Worm (Caenorhabditis elegans) whole organism, L2 larva: ENCODE results near the gene pudl-1.
A peak's percentile ranks its signal among the peaks of the same experiment; 100 is the strongest.

Source experiments
- C34F6.9 ChIP-seq: fragments of 150-350 bp; optimal IDR thresholded peaks from 2 replicates; lab custom pipeline; 2014; ENCODE audit warnings: missing biosample characterization, missing genetic modification characterization
- F13H6.1 ChIP-seq: sonication (generic microtip); optimal IDR thresholded peaks from 2 replicates; lab custom pipeline; 2016; ENCODE audit warnings: missing genetic modification characterization, missing compliant biosample characterization
- R02D3.7 ChIP-seq: fragments of 150-350 bp; optimal IDR thresholded peaks from 2 replicates; lab custom pipeline; 2014; ENCODE audit warnings: missing biosample characterization, missing genetic modification characterization
- Y55F3AM.14 ChIP-seq: fragments of 200-800 bp; sonication (Bioruptor generic); optimal IDR thresholded peaks from 2 replicates; lab custom pipeline; 2018; ENCODE audit warnings: mild to moderate bottlenecking, missing genetic modification characterization, missing compliant biosample characterization
- ZK546.5 ChIP-seq: sonication (generic microtip); optimal IDR thresholded peaks from 2 replicates; lab custom pipeline; 2017; ENCODE audit warnings: missing biosample characterization, missing genetic modification characterization
- alr-1 ChIP-seq: fragments of 150-350 bp; optimal IDR thresholded peaks from 2 replicates; lab custom pipeline; 2014; ENCODE audit warnings: missing biosample characterization, missing genetic modification characterization
- aly-2 ChIP-seq: fragments of 150-350 bp; optimal IDR thresholded peaks from 2 replicates; lab custom pipeline; 2014; ENCODE audit warnings: missing biosample characterization, missing genetic modification characterization
- ama-1 ChIP-seq: fragments of 150-350 bp; optimal IDR thresholded peaks from 2 replicates; lab custom pipeline; 2018; ENCODE audit warnings: inconsistent platforms
- blmp-1 ChIP-seq: sonication (generic microtip); optimal IDR thresholded peaks from 2 replicates; lab custom pipeline; 2017; ENCODE audit warnings: missing genetic modification characterization, mild to moderate bottlenecking, missing compliant biosample characterization, antibody characterized with exemption, moderate library complexity; ENCODE audit not compliant: insufficient read depth
- ceh-16 ChIP-seq: fragments of 150-350 bp; optimal IDR thresholded peaks from 2 replicates; lab custom pipeline; 2014; ENCODE audit warnings: missing biosample characterization, missing genetic modification characterization
- ceh-82 ChIP-seq: fragments of 150-350 bp; optimal IDR thresholded peaks from 2 replicates; lab custom pipeline; 2014; ENCODE audit warnings: missing biosample characterization, missing genetic modification characterization
- crh-2 ChIP-seq: sonication (generic microtip); optimal IDR thresholded peaks from 2 replicates; lab custom pipeline; 2017; ENCODE audit warnings: missing biosample characterization, missing genetic modification characterization
- dmd-4 ChIP-seq: sonication (generic microtip); optimal IDR thresholded peaks from 2 replicates; lab custom pipeline; 2017; ENCODE audit warnings: missing biosample characterization, missing genetic modification characterization
- egl-27 ChIP-seq: sonication (generic microtip); optimal IDR thresholded peaks from 3 replicates; lab custom pipeline; 2017; ENCODE audit warnings: missing biosample characterization, missing genetic modification reagents, missing genetic modification characterization
- elt-1 ChIP-seq: fragments of 150-350 bp; optimal IDR thresholded peaks from 2 replicates; lab custom pipeline; 2014; ENCODE audit warnings: missing biosample characterization, missing genetic modification characterization
- elt-3 ChIP-seq: sonication (generic microtip); optimal IDR thresholded peaks from 2 replicates; lab custom pipeline; 2017; ENCODE audit warnings: missing biosample characterization, missing genetic modification characterization
- fos-1 ChIP-seq: fragments of 150-350 bp; optimal IDR thresholded peaks from 2 replicates; lab custom pipeline; 2014; ENCODE audit warnings: missing biosample characterization, missing genetic modification characterization
- gmeb-1 ChIP-seq: fragments of 150-350 bp; optimal IDR thresholded peaks from 2 replicates; lab custom pipeline; 2014; ENCODE audit warnings: missing biosample characterization, missing genetic modification characterization
- lin-11 ChIP-seq: fragments of 150-350 bp; sonication (generic microtip); optimal IDR thresholded peaks from 2 replicates; lab custom pipeline; 2014; ENCODE audit warnings: missing biosample characterization, missing genetic modification characterization, inconsistent platforms, mixed read lengths
- lin-13 ChIP-seq: fragments of 150-350 bp; optimal IDR thresholded peaks from 2 replicates; lab custom pipeline; 2014; ENCODE audit warnings: missing biosample characterization, missing genetic modification reagents, missing genetic modification characterization
- lin-39 ChIP-seq: fragments of 150-350 bp; optimal IDR thresholded peaks from 2 replicates; lab custom pipeline; 2014; ENCODE audit warnings: missing biosample characterization, missing genetic modification reagents, missing genetic modification characterization
- lsy-2 ChIP-seq, 2 experiments: fragments of 150-350 bp in 1 of 2; sonication (generic microtip) in 1 of 2; optimal IDR thresholded peaks; 2 replicates each; lab custom pipeline; 2014 to 2017; ENCODE audit warnings: missing biosample characterization in 2 of 2, missing genetic modification characterization in 2 of 2
- mab-5 ChIP-seq: fragments of 150-350 bp; optimal IDR thresholded peaks from 2 replicates; lab custom pipeline; 2014; ENCODE audit warnings: missing biosample characterization, missing genetic modification characterization
- mbf-1 ChIP-seq: sonication (generic microtip); optimal IDR thresholded peaks from 2 replicates; lab custom pipeline; 2017; ENCODE audit warnings: missing biosample characterization, missing genetic modification characterization
- mdl-1 ChIP-seq, 2 experiments: fragments of 150-350 bp in 1 of 2; sonication (generic microtip) in 1 of 2; optimal IDR thresholded peaks; 2 replicates each; lab custom pipeline; 2017; ENCODE audit warnings: missing biosample characterization in 2 of 2, missing genetic modification characterization in 2 of 2
- nhr-10 ChIP-seq: sonication (generic microtip); optimal IDR thresholded peaks from 2 replicates; lab custom pipeline; 2017; ENCODE audit warnings: missing biosample characterization, missing genetic modification characterization
- nhr-11 ChIP-seq: fragments of 150-350 bp; optimal IDR thresholded peaks from 2 replicates; lab custom pipeline; 2014; ENCODE audit warnings: missing biosample characterization, missing genetic modification characterization
- nhr-12 ChIP-seq: fragments of 150-350 bp; optimal IDR thresholded peaks from 2 replicates; lab custom pipeline; 2014; ENCODE audit warnings: missing biosample characterization, missing genetic modification characterization
- nhr-129 ChIP-seq: fragments of 150-350 bp; optimal IDR thresholded peaks from 2 replicates; lab custom pipeline; 2014; ENCODE audit warnings: missing biosample characterization, missing genetic modification characterization
- nhr-21 ChIP-seq: fragments of 150-350 bp; optimal IDR thresholded peaks from 2 replicates; lab custom pipeline; 2014; ENCODE audit warnings: missing biosample characterization, missing genetic modification characterization
- nhr-23 ChIP-seq: fragments of 150-350 bp; optimal IDR thresholded peaks from 2 replicates; lab custom pipeline; 2014; ENCODE audit warnings: missing biosample characterization, missing genetic modification reagents, missing genetic modification characterization
- nhr-237 ChIP-seq: fragments of 150-350 bp; optimal IDR thresholded peaks from 2 replicates; lab custom pipeline; 2014; ENCODE audit warnings: missing biosample characterization, missing genetic modification characterization
- nhr-25 ChIP-seq: fragments of 150-350 bp; sonication (generic microtip); optimal IDR thresholded peaks from 3 replicates; lab custom pipeline; 2014; ENCODE audit warnings: missing biosample characterization, missing genetic modification characterization
- nhr-6 ChIP-seq: fragments of 150-350 bp; optimal IDR thresholded peaks from 2 replicates; lab custom pipeline; 2014; ENCODE audit warnings: missing biosample characterization, missing genetic modification characterization
- nhr-77 ChIP-seq: fragments of 150-350 bp; optimal IDR thresholded peaks from 2 replicates; lab custom pipeline; 2014; ENCODE audit warnings: missing biosample characterization, missing genetic modification characterization
- peb-1 ChIP-seq: fragments of 150-350 bp; optimal IDR thresholded peaks from 2 replicates; lab custom pipeline; 2014; ENCODE audit warnings: missing biosample characterization, missing genetic modification characterization
- sem-4 ChIP-seq: fragments of 150-350 bp; optimal IDR thresholded peaks from 2 replicates; lab custom pipeline; 2014; ENCODE audit warnings: missing biosample characterization, missing genetic modification reagents, missing genetic modification characterization
- skn-1 ChIP-seq: sonication (generic microtip); optimal IDR thresholded peaks from 2 replicates; lab custom pipeline; 2017; ENCODE audit warnings: missing biosample characterization, missing genetic modification characterization
- sma-3 ChIP-seq: sonication (generic microtip); optimal IDR thresholded peaks from 2 replicates; lab custom pipeline; 2016; ENCODE audit warnings: missing genetic modification reagents, missing genetic modification characterization, missing compliant biosample characterization
- sma-9 ChIP-seq, 2 experiments: fragments of 150-350 bp in 1 of 2; sonication (generic microtip) in 1 of 2; optimal IDR thresholded peaks; 2 replicates each; lab custom pipeline; 2014 to 2016; ENCODE audit warnings: missing genetic modification characterization in 2 of 2, mild to moderate bottlenecking in 1 of 2, missing biosample characterization in 1 of 2, missing compliant biosample characterization in 1 of 2, missing genetic modification reagents in 1 of 2, moderate library complexity in 1 of 2
- snpc-4 ChIP-seq: fragments of 150-350 bp; optimal IDR thresholded peaks from 2 replicates; lab custom pipeline; 2014; ENCODE audit warnings: missing biosample characterization, missing genetic modification characterization
- unc-39 ChIP-seq: fragments of 150-350 bp; optimal IDR thresholded peaks from 2 replicates; lab custom pipeline; 2014; ENCODE audit warnings: missing biosample characterization, missing genetic modification characterization
- unc-55 ChIP-seq: fragments of 150-350 bp; sonication (generic microtip); optimal IDR thresholded peaks from 3 replicates; lab custom pipeline; 2014; ENCODE audit warnings: missing biosample characterization, missing genetic modification reagents, missing genetic modification characterization
- unc-62 ChIP-seq: fragments of 150-350 bp; optimal IDR thresholded peaks from 2 replicates; lab custom pipeline; 2014; ENCODE audit warnings: missing biosample characterization, missing genetic modification reagents, missing genetic modification characterization
- zag-1 ChIP-seq: fragments of 150-350 bp; optimal IDR thresholded peaks from 2 replicates; lab custom pipeline; 2014; ENCODE audit warnings: missing biosample characterization, missing genetic modification characterization
- ztf-1 ChIP-seq: fragments of 200-800 bp; sonication (Bioruptor generic); conservative IDR thresholded peaks from 2 replicates; pipeline ENCODE4 v1.3.6; 2022; ENCODE audit warnings: missing genetic modification characterization, missing compliant biosample characterization
- ztf-11 ChIP-seq: sonication (generic microtip); optimal IDR thresholded peaks from 2 replicates; lab custom pipeline; 2017; ENCODE audit warnings: missing biosample characterization, missing genetic modification characterization
- ztf-4 ChIP-seq: fragments of 150-350 bp; optimal IDR thresholded peaks from 2 replicates; lab custom pipeline; 2014; ENCODE audit warnings: missing biosample characterization, missing genetic modification characterization

The pudl-1 gene

ce11 chrIV:2832587-2832986 is at the start of gene pudl-1, which contains the start of gene Y54G2A.48:
Gene pudl-1 (plus strand): TSS chrIV:2832906.
Gene Y54G2A.48 (minus strand): TSS chrIV:2832687.
- no peak for TF ChIP-seq nhr-23 (tag; lab: Kevin White, UChicago)

DNA sequence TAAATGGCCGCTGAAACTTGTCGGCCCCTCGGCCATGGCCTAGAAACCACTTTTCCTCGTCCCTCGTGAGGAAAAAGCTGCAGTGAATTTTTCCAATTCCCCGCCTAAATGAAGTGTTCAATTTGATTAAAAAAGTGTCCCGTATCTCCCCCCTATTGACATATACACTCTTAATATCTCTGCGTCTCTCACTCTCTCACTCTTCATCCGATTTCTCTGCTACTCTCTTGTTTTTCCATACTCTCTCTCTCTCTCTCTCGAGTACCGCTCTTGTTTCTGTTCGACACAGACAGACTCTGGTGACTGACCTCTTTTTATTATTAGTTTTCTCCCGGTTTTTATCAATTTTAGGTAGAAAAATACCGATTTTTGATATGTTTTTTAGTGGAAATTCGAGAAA is 47.6 kb upstream of the pudl-1 start:
- TF ChIP-seq lsy-2 (tag; optimal IDR thresholded peaks at IDR 0.05; lab: Kevin White, UChicago) (peak; percentile 26 to 51), Y55F3AM.14 (GFP tag; lab: Kevin White, UChicago) (no peak), zag-1 (tag; lab: Kevin White, UChicago) (no peak), nhr-12 (tag; lab: Kevin White, UChicago) (no peak), ztf-11 (no peak), dmd-4 (tag; lab: Kevin White, UChicago) (no peak), unc-55 (GFP tag; lab: Kevin White, UChicago) (peak; percentile 44), ceh-16 (no peak), nhr-10 (tag; lab: Kevin White, UChicago) (no peak), nhr-237 (tag; lab: Kevin White, UChicago) (no peak), skn-1 (tag; lab: Kevin White, UChicago) (no peak), R02D3.7 (tag; lab: Kevin White, UChicago) (no peak), mdl-1 (tag; optimal IDR thresholded peaks at IDR 0.05; lab: Kevin White, UChicago) (no peak), nhr-21 (tag; lab: Kevin White, UChicago) (no peak), sem-4 (no peak), lin-11 (tag; lab: Kevin White, UChicago) (no peak), nhr-129 (tag; lab: Kevin White, UChicago) (peak; percentile 20), sma-3 (GFP tag; lab: Kevin White, UChicago) (peak; percentile 28), egl-27 (tag; lab: Kevin White, UChicago) (no peak), snpc-4 (tag; lab: Kevin White, UChicago) (no peak), nhr-11 (no peak), lin-13 (peak; percentile 40), elt-3 (no peak), fos-1 (tag; lab: Kevin White, UChicago) (peak; percentile 10), unc-39 (tag; lab: Kevin White, UChicago) (no peak), aly-2 (tag; lab: Kevin White, UChicago) (no peak), ztf-1 (GFP tag; lab: Robert Waterston, UW) (no peak), nhr-6 (tag; lab: Kevin White, UChicago) (no peak), peb-1 (no peak), ceh-82 (tag; lab: Kevin White, UChicago) (no peak), C34F6.9 (tag; lab: Kevin White, UChicago) (peak; percentile 43), elt-1 (tag; lab: Kevin White, UChicago) (no peak), mbf-1 (tag; lab: Kevin White, UChicago) (no peak), unc-62 (no peak), ztf-4 (tag; lab: Kevin White, UChicago) (no peak), sma-9 (GFP tag; optimal IDR thresholded peaks at IDR 0.05; lab: Kevin White, UChicago) (no peak), sma-9 (tag; optimal IDR thresholded peaks at IDR 0.05; lab: Kevin White, UChicago) (no peak), nhr-77 (tag; lab: Kevin White, UChicago) (no peak), alr-1 (tag; lab: Kevin White, UChicago) (no peak), mab-5 (tag; lab: Kevin White, UChicago) (no peak), lin-39 (tag; lab: Kevin White, UChicago) (no peak), ama-1 (no peak), crh-2 (tag; lab: Kevin White, UChicago) (peak; percentile 46), F13H6.1 (tag; lab: Kevin White, UChicago) (peak; percentile 31), blmp-1 (tag; lab: Kevin White, UChicago) (no peak), nhr-25 (peak; percentile 9), nhr-23 (tag; lab: Kevin White, UChicago) (no peak), ZK546.5 (tag; lab: Kevin White, UChicago) (no peak), gmeb-1 (tag; lab: Kevin White, UChicago) (peak; percentile 34)
